Worm (Caenorhabditis elegans) whole organism, late embryonic: Measurements from ENCODE around the gene lec-12.

Experiments used
- C38D4.7 ChIP-seq: fragments of 200-800 bp; sonication (Bioruptor generic); optimal IDR thresholded peaks from 2 replicates; lab custom pipeline; 2018; ENCODE audit warnings: mild to moderate bottlenecking, missing genetic modification characterization, moderate library complexity, missing compliant biosample characterization
- K09A11.1 ChIP-seq: sonication (generic microtip); optimal IDR thresholded peaks from 2 replicates; lab custom pipeline; 2017; ENCODE audit warnings: antibody characterized with exemption, mild to moderate bottlenecking, missing genetic modification characterization, missing compliant biosample characterization; ENCODE audit not compliant: insufficient read depth
- ceh-19 ChIP-seq: fragments of 200-800 bp; sonication (Bioruptor generic); optimal IDR thresholded peaks from 2 replicates; lab custom pipeline; 2018; ENCODE audit warnings: mild to moderate bottlenecking, missing genetic modification characterization, missing compliant biosample characterization
- ceh-2 ChIP-seq: sonication (generic microtip); optimal IDR thresholded peaks from 2 replicates; lab custom pipeline; 2016; ENCODE audit warnings: missing genotype, missing genetic modification characterization, missing compliant biosample characterization
- ceh-30 ChIP-seq: fragments of 150-350 bp; optimal IDR thresholded peaks from 2 replicates; lab custom pipeline; 2014; ENCODE audit warnings: missing biosample characterization, missing genetic modification characterization
- ceh-31 ChIP-seq: sonication (generic microtip); optimal IDR thresholded peaks from 2 replicates; lab custom pipeline; 2016; ENCODE audit warnings: missing genetic modification characterization, missing compliant biosample characterization
- ceh-34 ChIP-seq: sonication (generic microtip); optimal IDR thresholded peaks from 2 replicates; lab custom pipeline; 2016; ENCODE audit warnings: mild to moderate bottlenecking, missing genetic modification characterization, missing compliant biosample characterization
- ceh-45 ChIP-seq: fragments of 200-800 bp; sonication (Bioruptor generic); IDR thresholded peaks from 2 replicates; pipeline ENCODE4 v1.3.6; 2022; ENCODE audit warnings: missing genetic modification reagents, missing genetic modification characterization, missing compliant biosample characterization
- ceh-6 ChIP-seq: fragments of 200-800 bp; sonication (Bioruptor generic); optimal IDR thresholded peaks from 2 replicates; lab custom pipeline; 2018; ENCODE audit warnings: mild to moderate bottlenecking, missing genetic modification characterization, missing compliant biosample characterization
- ceh-9 ChIP-seq: sonication (generic microtip); optimal IDR thresholded peaks from 2 replicates; lab custom pipeline; 2016; ENCODE audit warnings: mild to moderate bottlenecking, missing genetic modification characterization, inconsistent platforms, missing compliant biosample characterization
- che-1 ChIP-seq: sonication (generic microtip); optimal IDR thresholded peaks from 2 replicates; lab custom pipeline; 2016; ENCODE audit warnings: mild to moderate bottlenecking, missing genetic modification characterization, missing compliant biosample characterization
- elt-2 ChIP-seq: sonication (generic microtip); optimal IDR thresholded peaks from 2 replicates; lab custom pipeline; 2016; ENCODE audit warnings: missing genetic modification reagents, missing genetic modification characterization, missing compliant biosample characterization
- elt-4 ChIP-seq: sonication (generic microtip); optimal IDR thresholded peaks from 2 replicates; lab custom pipeline; 2016; ENCODE audit warnings: missing genetic modification characterization, missing compliant biosample characterization
- eyg-1 ChIP-seq: sonication (generic microtip); optimal IDR thresholded peaks from 2 replicates; lab custom pipeline; 2016; ENCODE audit warnings: missing genotype, missing genetic modification characterization, missing compliant biosample characterization
- fkh-10 ChIP-seq: fragments of 150-350 bp; optimal IDR thresholded peaks from 2 replicates; lab custom pipeline; 2014; ENCODE audit warnings: missing biosample characterization, missing genetic modification reagents, missing genetic modification characterization
- hlh-13 ChIP-seq: fragments of 200-800 bp; sonication (Bioruptor generic); optimal IDR thresholded peaks from 2 replicates; lab custom pipeline; 2018; ENCODE audit warnings: mild to moderate bottlenecking, missing genetic modification characterization, missing compliant biosample characterization
- hlh-30 ChIP-seq: sonication (generic microtip); optimal IDR thresholded peaks from 2 replicates; lab custom pipeline; 2017; ENCODE audit warnings: antibody characterized with exemption, missing genetic modification characterization, missing compliant biosample characterization; ENCODE audit not compliant: insufficient read depth
- hlh-6 ChIP-seq: sonication (generic microtip); optimal IDR thresholded peaks from 2 replicates; lab custom pipeline; 2016; ENCODE audit warnings: missing genotype, missing genetic modification characterization, missing compliant biosample characterization
- hlh-8 ChIP-seq: sonication (generic microtip); optimal IDR thresholded peaks from 2 replicates; lab custom pipeline; 2016; ENCODE audit warnings: missing genotype, missing genetic modification characterization, missing compliant biosample characterization
- mec-3 ChIP-seq: sonication (generic microtip); optimal IDR thresholded peaks from 2 replicates; lab custom pipeline; 2016; ENCODE audit warnings: borderline replicate concordance, missing genetic modification characterization, missing compliant biosample characterization
- nfya-1 ChIP-seq: sonication (generic microtip); optimal IDR thresholded peaks from 2 replicates; lab custom pipeline; 2017; ENCODE audit warnings: missing genetic modification characterization, mild to moderate bottlenecking, missing compliant biosample characterization, antibody characterized with exemption, moderate library complexity
- nhr-232 ChIP-seq: sonication (generic microtip); optimal IDR thresholded peaks from 2 replicates; lab custom pipeline; 2016; ENCODE audit warnings: missing genetic modification characterization, missing compliant biosample characterization
- npax-4 ChIP-seq: sonication (generic microtip); optimal IDR thresholded peaks from 2 replicates; lab custom pipeline; 2016; ENCODE audit warnings: missing genetic modification characterization, missing compliant biosample characterization
- odd-2 ChIP-seq: sonication (generic microtip); optimal IDR thresholded peaks from 2 replicates; lab custom pipeline; 2017; ENCODE audit warnings: antibody characterized with exemption, mild to moderate bottlenecking, missing genetic modification characterization, missing compliant biosample characterization
- pag-3 ChIP-seq: sonication (generic microtip); optimal IDR thresholded peaks from 2 replicates; lab custom pipeline; 2016; ENCODE audit warnings: missing compliant biosample characterization, missing genetic modification characterization, borderline replicate concordance
- pax-1 ChIP-seq: fragments of 150-350 bp; optimal IDR thresholded peaks from 2 replicates; lab custom pipeline; 2014; ENCODE audit warnings: missing biosample characterization, missing genetic modification characterization
- pha-2 ChIP-seq: sonication (generic microtip); optimal IDR thresholded peaks from 2 replicates; lab custom pipeline; 2017; ENCODE audit warnings: mild to moderate bottlenecking, missing genetic modification characterization, missing compliant biosample characterization
- pqm-1 ChIP-seq: sonication (generic microtip); optimal IDR thresholded peaks from 2 replicates; lab custom pipeline; 2016; ENCODE audit warnings: missing genetic modification characterization, missing compliant biosample characterization
- rnt-1 ChIP-seq: sonication (generic microtip); optimal IDR thresholded peaks from 2 replicates; lab custom pipeline; 2016; ENCODE audit warnings: missing genetic modification characterization, missing compliant biosample characterization
- sox-2 ChIP-seq: fragments of 200-800 bp; sonication (Bioruptor generic); IDR thresholded peaks from 2 replicates; pipeline ENCODE4 v1.3.6; 2022; ENCODE audit warnings: missing genetic modification reagents, missing genetic modification characterization, missing compliant biosample characterization
- syd-9 ChIP-seq: sonication (generic microtip); optimal IDR thresholded peaks from 2 replicates; lab custom pipeline; 2016; ENCODE audit warnings: mild to moderate bottlenecking, missing genetic modification characterization, moderate library complexity, missing compliant biosample characterization
- tbx-7 ChIP-seq: sonication (generic microtip); optimal IDR thresholded peaks from 2 replicates; lab custom pipeline; 2016; ENCODE audit warnings: missing genotype, missing genetic modification characterization, missing compliant biosample characterization
- unc-3 ChIP-seq, 2 experiments: fragments of 200-800 bp in 1 of 2; sonication (Bioruptor generic) in 1 of 2; sonication (generic microtip) in 1 of 2; conservative IDR thresholded peaks in 1 of 2; optimal IDR thresholded peaks in 1 of 2; 2 replicates each; pipeline versions ENCODE4 v1.3.6 to Lab custom; 2016 to 2022; ENCODE audit warnings: missing compliant biosample characterization in 2 of 2, missing genetic modification characterization in 2 of 2, missing genetic modification reagents in 1 of 2
- unc-42 ChIP-seq: sonication (generic microtip); optimal IDR thresholded peaks from 2 replicates; lab custom pipeline; 2016; ENCODE audit warnings: missing genotype, missing genetic modification characterization, missing compliant biosample characterization
- unc-86 ChIP-seq: sonication (generic microtip); optimal IDR thresholded peaks from 2 replicates; lab custom pipeline; 2016; ENCODE audit warnings: missing genetic modification characterization, missing compliant biosample characterization
- zip-5 ChIP-seq: sonication (generic microtip); optimal IDR thresholded peaks from 2 replicates; lab custom pipeline; 2016; ENCODE audit warnings: missing genetic modification characterization, missing compliant biosample characterization
- ztf-16 ChIP-seq: sonication (generic microtip); optimal IDR thresholded peaks from 2 replicates; lab custom pipeline; 2017; ENCODE audit warnings: missing genetic modification characterization, missing compliant biosample characterization

Gene lec-12

ce11 chrV:176870-177467, 27.2 kb upstream of the lec-12 start, which contains the start of gene cul-3:
Gene cul-3 (plus strand): TSS chrV:177417.
- TF ChIP-seq hlh-30 (tag; lab: Kevin White, UChicago) (no peak), ztf-16 (tag; lab: Kevin White, UChicago) (peak; percentile 17), unc-42 (peak; percentile 4), nfya-1 (tag; lab: Kevin White, UChicago) (peak; percentile 39)

ce11 chrV:185124-185523, 19.1 kb upstream of the lec-12 start:
- TF ChIP-seq mec-3 (tag; lab: Kevin White, UChicago), result no peak
- no peak for TF ChIP-seq pag-3 (tag; lab: Kevin White, UChicago)
- TF ChIP-seq pha-2, result no peak
- TF ChIP-seq ceh-6 (GFP tag; lab: Kevin White, UChicago), result no peak
- TF ChIP-seq elt-4, result no peak
- TF ChIP-seq pqm-1 (tag; lab: Kevin White, UChicago), result no peak
- TF ChIP-seq hlh-8 (tag; lab: Kevin White, UChicago), result no peak
- no peak for TF ChIP-seq ceh-34 (tag; lab: Kevin White, UChicago)
- no peak for TF ChIP-seq elt-2 (tag; lab: Kevin White, UChicago)
- TF ChIP-seq nhr-232 (tag; lab: Kevin White, UChicago), result no peak
- TF ChIP-seq unc-86 (tag; lab: Kevin White, UChicago), result no peak
- TF ChIP-seq ceh-9, result no peak
- TF ChIP-seq sox-2 (GFP tag; lab: Robert Waterston, UW), result no peak
- TF ChIP-seq zip-5 (tag; lab: Kevin White, UChicago), result no peak
- TF ChIP-seq tbx-7 (tag; lab: Kevin White, UChicago), result no peak
- TF ChIP-seq ceh-30 (tag; lab: Kevin White, UChicago), result no peak
- no peak for TF ChIP-seq ceh-19

ce11 chrV:185694-186217, 18.4 kb upstream of the lec-12 start, which contains the start of gene arid-1:
Gene arid-1 (plus strand): TSS chrV:186167.
- peak; percentile 43 for TF ChIP-seq nfya-1 (tag; lab: Kevin White, UChicago)
- TF ChIP-seq ceh-31 (tag; lab: Kevin White, UChicago), result peak; percentile 19
- no peak for TF ChIP-seq K09A11.1 (tag; lab: Kevin White, UChicago)
- TF ChIP-seq elt-2 (tag; lab: Kevin White, UChicago), result peak; percentile 3
- TF ChIP-seq rnt-1 (tag; lab: Kevin White, UChicago), result peak; percentile 3
- TF ChIP-seq unc-3 (GFP tag; conservative IDR thresholded peaks at IDR 0.05; lab: Robert Waterston, UW), result no peak
- TF ChIP-seq unc-3 (tag; optimal IDR thresholded peaks at IDR 0.05; lab: Kevin White, UChicago), result no peak
- no peak for TF ChIP-seq pqm-1 (tag; lab: Kevin White, UChicago)
- no peak for TF ChIP-seq unc-86 (tag; lab: Kevin White, UChicago)
- TF ChIP-seq, all 69 proteins: peak for 4

ce11 chrV:189436-189835, 14.7 kb upstream of the lec-12 start:
- peak; percentile 76 for TF ChIP-seq elt-4
- no peak for TF ChIP-seq eyg-1 (tag; lab: Kevin White, UChicago)
- peak; percentile 66 for TF ChIP-seq mec-3 (tag; lab: Kevin White, UChicago)
- TF ChIP-seq, all 69 proteins: peak for 2

DNA sequence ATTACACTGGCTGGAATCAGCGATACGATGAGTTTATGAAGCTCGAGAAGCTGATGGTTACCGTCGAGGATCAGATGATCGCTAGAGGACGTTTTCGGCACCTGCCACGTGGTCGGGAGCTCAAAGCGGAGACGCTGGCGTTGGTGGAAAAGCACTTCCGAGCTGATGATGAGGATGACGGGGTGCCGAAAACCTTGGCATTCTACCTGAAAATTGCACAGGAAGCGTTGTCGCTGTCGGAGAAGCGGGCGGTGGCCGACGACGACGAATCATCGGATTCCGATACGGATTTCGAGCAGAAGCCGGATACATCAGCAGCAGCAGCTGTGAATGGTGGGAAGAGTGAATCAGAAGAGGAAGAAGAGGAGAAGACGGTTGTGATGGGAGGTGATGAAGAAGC, 9.4 kb upstream of the lec-12 start:
- TF ChIP-seq hlh-13 (GFP tag; lab: Kevin White, UChicago) (no peak), elt-4 (peak; percentile 77)
- TF ChIP-seq, all 69 proteins: peak for 1

- TF ChIP-seq tbx-7 (tag; lab: Kevin White, UChicago) (no peak), pax-1 (tag; lab: Kevin White, UChicago) (no peak), ztf-16 (tag; lab: Kevin White, UChicago) (no peak), rnt-1 (tag; lab: Kevin White, UChicago) (no peak), fkh-10 (GFP tag; lab: Kevin White, UChicago) (no peak), che-1 (tag; lab: Kevin White, UChicago) (no peak), ceh-6 (GFP tag; lab: Kevin White, UChicago) (no peak), syd-9 (tag; lab: Kevin White, UChicago) (no peak), C38D4.7 (no peak), hlh-8 (tag; lab: Kevin White, UChicago) (no peak), nfya-1 (tag; lab: Kevin White, UChicago) (no peak), elt-4 (no peak), odd-2 (tag; lab: Kevin White, UChicago) (no peak), pag-3 (tag; lab: Kevin White, UChicago) (no peak), ceh-45 (GFP tag; lab: Robert Waterston, UW) (no peak), npax-4 (tag; lab: Kevin White, UChicago) (no peak), ceh-2 (no peak), hlh-6 (tag; lab: Kevin White, UChicago) (no peak), ceh-9 (no peak)
Observed at ce11 chrV:201300-201699, 2.9 kb upstream of the lec-12 start, which contains the start of gene trpp-1. Gene trpp-1 (plus strand): TSS chrV:201600.
